Fruit fly (Drosophila melanogaster) whole organism, embryonic: Measurements from ENCODE around the gene Pp1-87B.

ENCODE experiments used
- Asciz ChIP-seq: fragments of 200-800 bp; sonication (Bioruptor generic); optimal IDR thresholded peaks from 2 replicates; lab custom pipeline; 2017; ENCODE audit warnings: missing biosample characterization, mild to moderate bottlenecking, missing genetic modification characterization, missing genetic modification reagents
- CG10462 ChIP-seq: fragments of 200-800 bp; sonication (Bioruptor generic); optimal IDR thresholded peaks from 2 replicates; lab custom pipeline; 2016; ENCODE audit warnings: missing biosample characterization, missing genetic modification characterization
- CG10654 ChIP-seq: fragments of 200-800 bp; sonication (Bioruptor generic); optimal IDR thresholded peaks from 2 replicates; lab custom pipeline; 2016; ENCODE audit warnings: missing biosample characterization, missing genetic modification characterization
- CG12236 ChIP-seq: fragments of 200-800 bp; sonication (Bioruptor generic); optimal IDR thresholded peaks from 2 replicates; lab custom pipeline; 2016; ENCODE audit warnings: missing biosample characterization, missing genetic modification characterization
- CG12744 ChIP-seq: fragments of 200-800 bp; sonication (Bioruptor generic); optimal IDR thresholded peaks from 2 replicates; lab custom pipeline; 2016; ENCODE audit warnings: missing biosample characterization, missing genetic modification characterization
- CG13287 ChIP-seq: fragments of 200-800 bp; sonication (Bioruptor generic); IDR thresholded peaks from 2 replicates; pipeline ENCODE4 v1.3.6; 2022; ENCODE audit warnings: missing biosample characterization, missing genetic modification characterization; ENCODE audit not compliant: partially characterized antibody
- CG1603 ChIP-seq: fragments of 200-800 bp; sonication (Bioruptor generic); optimal IDR thresholded peaks from 2 replicates; lab custom pipeline; 2019; ENCODE audit warnings: missing biosample characterization, mild to moderate bottlenecking, missing genetic modification characterization, moderate library complexity
- CG18764 ChIP-seq: fragments of 200-800 bp; sonication (Bioruptor generic); optimal IDR thresholded peaks from 3 replicates; lab custom pipeline; 2016; ENCODE audit warnings: missing biosample characterization, missing genetic modification characterization
- CG34376 ChIP-seq: fragments of 200-800 bp; sonication (Bioruptor generic); optimal IDR thresholded peaks from 2 replicates; lab custom pipeline; 2018; ENCODE audit warnings: missing biosample characterization, mild to moderate bottlenecking, missing genetic modification characterization
- CG4282 ChIP-seq: fragments of 200-800 bp; sonication (Bioruptor generic); optimal IDR thresholded peaks from 2 replicates; lab custom pipeline; 2016; ENCODE audit warnings: missing biosample characterization, missing genetic modification characterization
- CG6272 ChIP-seq: fragments of 200-800 bp; sonication (Bioruptor generic); IDR thresholded peaks from 2 replicates; pipeline ENCODE4 v1.3.6; 2022; ENCODE audit warnings: missing biosample characterization, missing genetic modification characterization
- CG9437 ChIP-seq: fragments of 200-800 bp; sonication (Bioruptor generic); optimal IDR thresholded peaks from 2 replicates; lab custom pipeline; 2018; ENCODE audit warnings: missing biosample characterization, mild to moderate bottlenecking, missing genetic modification characterization
- CG9727 ChIP-seq: fragments of 200-800 bp; sonication (Bioruptor generic); optimal IDR thresholded peaks from 3 replicates; lab custom pipeline; 2017; ENCODE audit warnings: missing biosample characterization, mild to moderate bottlenecking, missing genetic modification characterization
- D19A ChIP-seq: fragments of 200-800 bp; optimal IDR thresholded peaks from 3 replicates; lab custom pipeline; 2019; ENCODE audit warnings: missing biosample characterization, mild to moderate bottlenecking, missing genetic modification characterization, moderate library complexity
- Dip2 ChIP-seq: fragments of 200-800 bp; sonication (Bioruptor generic); IDR thresholded peaks from 2 replicates; pipeline ENCODE4 v1.3.6; 2022; ENCODE audit warnings: missing biosample characterization, missing genetic modification characterization
- GATAe ChIP-seq: fragments of 200-800 bp; sonication (Bioruptor generic); conservative IDR thresholded peaks from 2 replicates; pipeline ENCODE4 v1.3.6; 2022; ENCODE audit warnings: missing biosample characterization, missing genetic modification characterization
- HLH4C ChIP-seq: fragments of 200-800 bp; sonication (Bioruptor generic); IDR thresholded peaks from 3 replicates; pipeline ENCODE4 v1.3.6; 2022; ENCODE audit warnings: missing biosample characterization, missing genetic modification characterization; ENCODE audit not compliant: partially characterized antibody
- NC2α ChIP-seq: fragments of 200-800 bp; sonication (Bioruptor generic); optimal IDR thresholded peaks from 2 replicates; lab custom pipeline; 2016; ENCODE audit warnings: missing biosample characterization, missing genetic modification characterization
- NfI ChIP-seq: fragments of 200-800 bp; sonication (Bioruptor generic); optimal IDR thresholded peaks from 3 replicates; lab custom pipeline; 2018; ENCODE audit warnings: missing biosample characterization, mild to moderate bottlenecking, missing genetic modification characterization, moderate library complexity
- Taf1 ChIP-seq: fragments of 200-800 bp; sonication (Bioruptor generic); IDR thresholded peaks from 2 replicates; pipeline ENCODE4 v1.3.6; 2022; ENCODE audit warnings: missing biosample characterization, missing genetic modification characterization
- Vsx1 ChIP-seq: fragments of 200-800 bp; sonication (Bioruptor generic); optimal IDR thresholded peaks from 2 replicates; lab custom pipeline; 2017; ENCODE audit warnings: missing biosample characterization, mild to moderate bottlenecking, missing genetic modification characterization, missing genetic modification reagents
- ash1 ChIP-seq: fragments of 200-800 bp; sonication (Bioruptor generic); optimal IDR thresholded peaks from 2 replicates; lab custom pipeline; 2018; ENCODE audit warnings: missing biosample characterization, mild to moderate bottlenecking, missing genetic modification characterization
- bbx ChIP-seq: fragments of 200-800 bp; sonication (Bioruptor generic); IDR thresholded peaks from 2 replicates; pipeline ENCODE4 v1.3.6; 2022; ENCODE audit warnings: missing biosample characterization, missing genetic modification characterization; ENCODE audit not compliant: partially characterized antibody
- caup ChIP-seq: fragments of 200-800 bp; sonication (Bioruptor generic); optimal IDR thresholded peaks from 3 replicates; lab custom pipeline; 2017; ENCODE audit warnings: missing biosample characterization, mild to moderate bottlenecking, missing genetic modification characterization, moderate library complexity; ENCODE audit not compliant: severe bottlenecking
- dimm ChIP-seq: fragments of 200-800 bp; sonication (Bioruptor generic); IDR thresholded peaks from 2 replicates; pipeline ENCODE4 v1.3.6; 2022; ENCODE audit warnings: missing biosample characterization, missing genetic modification characterization
- en ChIP-seq: fragments of 200-800 bp; sonication (Bioruptor generic); optimal IDR thresholded peaks from 2 replicates; lab custom pipeline; 2016; ENCODE audit warnings: missing biosample characterization, missing genetic modification characterization
- exex ChIP-seq: fragments of 200-800 bp; sonication (Bioruptor generic); optimal IDR thresholded peaks from 4 replicates; lab custom pipeline; 2018; ENCODE audit warnings: missing biosample characterization, mild to moderate bottlenecking, missing genetic modification characterization, moderate library complexity
- eyg ChIP-seq: fragments of 200-800 bp; sonication (Bioruptor generic); optimal IDR thresholded peaks from 3 replicates; lab custom pipeline; 2016; ENCODE audit warnings: missing biosample characterization, missing genetic modification characterization
- grau ChIP-seq: fragments of 200-800 bp; optimal IDR thresholded peaks from 3 replicates; lab custom pipeline; 2019; ENCODE audit warnings: missing biosample characterization, mild to moderate bottlenecking, missing genetic modification characterization, moderate library complexity
- hb ChIP-seq: fragments of 200-800 bp; sonication (Bioruptor generic); IDR thresholded peaks from 3 replicates; pipeline ENCODE4 v1.3.6; 2022; ENCODE audit warnings: missing biosample characterization, missing genetic modification characterization; ENCODE audit not compliant: partially characterized antibody
- kay ChIP-seq: fragments of 200-800 bp; sonication (Bioruptor generic); optimal IDR thresholded peaks from 2 replicates; lab custom pipeline; 2016; ENCODE audit warnings: missing biosample characterization, missing genetic modification characterization
- mirr ChIP-seq: fragments of 200-800 bp; sonication (Bioruptor generic); optimal IDR thresholded peaks from 3 replicates; lab custom pipeline; 2018; ENCODE audit warnings: missing biosample characterization, mild to moderate bottlenecking, missing genetic modification characterization
- org-1 ChIP-seq: fragments of 200-800 bp; sonication (Bioruptor generic); optimal IDR thresholded peaks from 2 replicates; lab custom pipeline; 2017; ENCODE audit warnings: missing biosample characterization, missing genetic modification characterization
- prd ChIP-seq, 3 experiments: fragments of >200 bp in 2 of 3; fragments of 200-800 bp in 1 of 3; sonication (Bioruptor generic) in 1 of 3; optimal IDR thresholded peaks in 2 of 3; IDR thresholded peaks in 1 of 3; 2 replicates in 2 of 3; 3 replicates in 1 of 3; pipeline versions ENCODE4 v1.3.6 to Lab custom; 2017 to 2022; ENCODE audit warnings: missing biosample characterization in 1 of 3, missing genetic modification characterization in 1 of 3
- pros ChIP-seq: fragments of 200-800 bp; sonication (Bioruptor generic); optimal IDR thresholded peaks from 3 replicates; lab custom pipeline; 2019; ENCODE audit warnings: missing biosample characterization, mild to moderate bottlenecking, missing genetic modification characterization, moderate library complexity
- ranshi ChIP-seq: fragments of 200-800 bp; sonication (Bioruptor generic); IDR thresholded peaks from 2 replicates; pipeline ENCODE4 v1.3.6; 2022; ENCODE audit warnings: missing biosample characterization, missing genetic modification characterization
- rib ChIP-seq: fragments of 200-800 bp; sonication (Bioruptor generic); IDR thresholded peaks from 2 replicates; pipeline ENCODE4 v1.3.6; 2022; ENCODE audit warnings: missing biosample characterization, missing genetic modification characterization
- salm ChIP-seq: fragments of 200-800 bp; sonication (Bioruptor generic); optimal IDR thresholded peaks from 2 replicates; lab custom pipeline; 2018; ENCODE audit warnings: missing biosample characterization, mild to moderate bottlenecking, missing genetic modification characterization
- sens ChIP-seq: fragments of 200-800 bp; sonication (Bioruptor generic); peaks from one replicate; lab custom pipeline; 2016; ENCODE audit warnings: missing biosample characterization, missing genetic modification characterization
- sr ChIP-seq: fragments of 200-800 bp; sonication (Bioruptor generic); IDR thresholded peaks from 3 replicates; pipeline ENCODE4 v1.3.6; 2022; ENCODE audit warnings: missing biosample characterization, missing genetic modification characterization
- tup ChIP-seq: fragments of 200-800 bp; sonication (Bioruptor generic); optimal IDR thresholded peaks from 2 replicates; lab custom pipeline; 2016; ENCODE audit warnings: missing biosample characterization, mild to moderate bottlenecking, missing genetic modification characterization, moderate library complexity
- zen ChIP-seq: fragments of 200-800 bp; sonication (Bioruptor generic); optimal IDR thresholded peaks from 3 replicates; lab custom pipeline; 2018; ENCODE audit warnings: missing biosample characterization, mild to moderate bottlenecking, missing genetic modification characterization, moderate library complexity

The Pp1-87B gene

DNA sequence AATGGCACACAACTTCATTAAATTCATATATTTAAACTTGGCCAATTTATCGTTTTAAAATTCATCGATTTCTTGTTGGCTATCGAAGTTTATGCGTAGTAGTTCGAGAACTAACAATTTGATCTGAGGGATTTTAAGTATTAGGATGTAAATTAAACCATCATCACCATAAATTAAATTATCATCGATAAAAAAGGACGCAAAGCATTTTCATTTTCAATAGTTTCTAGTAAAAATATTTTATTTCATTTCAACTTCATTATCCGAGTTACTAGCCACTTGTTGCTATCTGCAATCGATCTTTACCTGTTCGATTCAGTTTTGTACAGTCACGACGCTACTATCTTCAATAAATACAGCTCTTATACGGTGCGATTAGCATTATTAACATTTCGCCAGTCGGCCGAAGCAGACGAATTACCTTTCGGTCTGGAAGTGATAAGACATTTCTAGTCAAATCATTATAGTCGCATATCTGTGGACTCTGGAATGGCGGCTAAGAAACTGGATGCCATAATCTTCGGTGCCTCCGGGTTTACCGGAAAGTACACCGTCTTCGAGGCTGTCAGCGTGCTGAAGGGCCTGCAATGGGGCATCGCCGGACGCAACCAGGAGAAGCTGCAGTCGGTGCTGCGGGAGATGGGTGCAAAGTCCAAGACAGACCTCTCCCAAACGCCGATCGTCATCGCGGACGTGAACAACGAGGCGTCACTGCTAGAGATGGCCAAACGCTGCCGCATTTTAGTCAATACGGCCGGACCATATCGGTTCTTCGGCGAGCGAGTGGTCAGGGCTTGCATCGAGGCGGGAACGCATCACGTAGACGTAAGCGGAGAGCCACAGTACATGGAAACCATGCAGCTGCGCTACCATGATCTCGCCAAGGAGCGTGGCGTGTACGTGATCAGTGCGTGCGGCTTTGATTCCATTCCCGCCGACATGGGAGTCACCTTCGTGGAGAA lies 19.2 kb downstream of the Pp1-87B start, which contains the start of gene CG5167 (continued):
- TF ChIP-seq HLH4C (GFP tag; lab: Robert Waterston, UW) = peak; percentile 39; the same call in 2 of the 3 replicates
- peak; percentile 56 for TF ChIP-seq grau
- peak; percentile 18 for TF ChIP-seq CG4282 (GFP tag; lab: Kevin White, UChicago)
- no peak for TF ChIP-seq sr (GFP tag; lab: Robert Waterston, UW)

dm6 chr3R:12405928-12406234 lies 19.8 kb downstream of the Pp1-87B start, which contains the start of gene Cyp9f2:
Gene Cyp9f2, minus strand, starts transcription at chr3R:12406028.
- TF ChIP-seq bbx (0 out of 2 replicates have a peak, but pooled peaks have one; percentile 8), CG1603 (tag; lab: Kevin White, UChicago) (no peak)
- TF ChIP-seq, all 482 proteins: peak for 1

DNA sequence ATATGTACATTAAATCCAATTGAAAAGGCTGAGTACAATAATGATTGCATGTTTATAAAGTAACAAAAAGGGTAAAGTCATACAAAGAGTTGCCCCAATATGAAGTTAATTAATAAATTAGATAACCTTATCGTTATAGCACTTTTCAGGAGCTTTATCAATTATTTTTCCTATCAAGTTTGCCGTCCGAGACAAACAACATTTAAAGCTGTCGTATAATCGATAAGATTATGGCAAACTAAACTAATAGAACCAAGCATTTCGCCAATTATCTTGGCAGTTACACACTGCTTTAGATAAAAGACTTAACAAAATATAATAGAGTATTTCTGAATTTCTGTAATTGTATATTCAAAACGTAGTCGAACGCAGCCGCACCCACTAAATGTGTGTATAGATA lies 20.6 kb downstream of the Pp1-87B start:
- TF ChIP-seq Vsx1 (GFP tag; lab: Kevin White, UChicago) = peak; percentile 48
- no peak for TF ChIP-seq CG9437 (GFP tag; lab: Kevin White, UChicago)
- peak; percentile 2 for TF ChIP-seq salm (tag; lab: Kevin White, UChicago)
- TF ChIP-seq exex (tag; lab: Kevin White, UChicago) = peak; percentile 92
- TF ChIP-seq sens (GFP tag; lab: Kevin White, UChicago) = peak; percentile 49
- peak; percentile 54 for TF ChIP-seq CG34376 (GFP tag; lab: Kevin White, UChicago)
- no peak for TF ChIP-seq ranshi (GFP tag; lab: Robert Waterston, UW)
- peak; percentile 3 for TF ChIP-seq D19A (tag; lab: Kevin White, UChicago)
- no peak for TF ChIP-seq kay (GFP tag; lab: Kevin White, UChicago)
- peak; percentile 91 for TF ChIP-seq mirr (GFP tag; lab: Kevin White, UChicago)

DNA sequence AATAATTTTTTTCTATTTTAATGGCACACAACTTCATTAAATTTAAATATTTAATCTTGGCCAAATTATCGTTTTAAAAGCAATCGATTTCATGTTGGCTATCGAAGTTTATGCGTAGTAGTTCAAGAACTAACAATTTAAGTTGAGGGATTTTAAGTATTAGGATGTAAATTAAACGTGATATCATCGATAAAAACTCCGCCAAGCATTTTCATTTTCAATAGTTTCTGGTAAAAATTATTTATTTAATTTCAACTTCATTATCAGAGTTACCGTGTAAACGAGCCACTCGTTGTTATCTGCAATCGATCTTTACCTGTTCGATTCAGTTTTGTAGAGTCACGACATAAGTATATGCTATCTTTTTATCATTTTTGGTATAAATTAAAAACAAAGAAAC lies 22.8 kb downstream of the Pp1-87B start:
- TF ChIP-seq hb (GFP tag; lab: Robert Waterston, UW) (no peak), CG10654 (GFP tag; lab: Kevin White, UChicago) (peak; percentile 97), prd (optimal IDR thresholded peaks at IDR 0.05; lab: Kevin White, UChicago) (no peak), prd (GFP tag; IDR thresholded peaks at IDR 0.05; lab: Robert Waterston, UW) (peak; percentile 97), dimm (GFP tag; lab: Robert Waterston, UW) (peak; percentile 86), CG12236 (GFP tag; lab: Kevin White, UChicago) (peak; percentile 91), NC2α (GFP tag; lab: Kevin White, UChicago) (peak; percentile 91), tup (GFP tag; lab: Kevin White, UChicago) (peak; percentile 92), org-1 (GFP tag; lab: Kevin White, UChicago) (peak; percentile 90), CG10462 (peak; percentile 93), CG6272 (GFP tag; lab: Robert Waterston, UW) (peak; percentile 73), Asciz (GFP tag; lab: Kevin White, UChicago) (peak; percentile 98), NfI (peak; percentile 97), en (peak; percentile 94), caup (GFP tag; lab: Kevin White, UChicago) (peak; percentile 97), zen (tag; lab: Kevin White, UChicago) (peak; percentile 100), rib (peak; percentile 86), GATAe (GFP tag; lab: Robert Waterston, UW) (peak; percentile 72; the same call in 1 of the 2 replicates), CG13287 (GFP tag; lab: Robert Waterston, UW) (peak; percentile 71; the same call in 1 of the 2 replicates), CG12744 (GFP tag; lab: Kevin White, UChicago) (peak; percentile 94), CG18764 (GFP tag; lab: Kevin White, UChicago) (peak; percentile 94), CG9727 (GFP tag; lab: Kevin White, UChicago) (peak; percentile 98), pros (GFP tag; lab: Kevin White, UChicago) (peak; percentile 87), Dip2 (GFP tag; lab: Robert Waterston, UW) (peak; percentile 56; the same call in 1 of the 2 replicates), Taf1 (GFP tag; lab: Robert Waterston, UW) (peak; percentile 92), eyg (GFP tag; lab: Kevin White, UChicago) (peak; percentile 91), ash1 (GFP tag; lab: Kevin White, UChicago) (peak; percentile 85)
